Fruit fly (Drosophila melanogaster) whole organism, prepupa: ENCODE results near the gene Vha36-3.

ENCODE experiments used
- CG15336 ChIP-seq: fragments of 200-800 bp; sonication (Bioruptor generic); IDR thresholded peaks from 2 replicates; pipeline ENCODE4 v1.3.6; 2022; ENCODE audit warnings: missing biosample characterization, missing genetic modification characterization
- CG6163 ChIP-seq: fragments of 200-800 bp; sonication (Bioruptor generic); IDR thresholded peaks from 3 replicates; pipeline ENCODE4 v1.3.6; 2022; ENCODE audit warnings: missing biosample characterization, missing genetic modification characterization
- CG6854 ChIP-seq: fragments of 200-800 bp; sonication (Bioruptor generic); optimal IDR thresholded peaks from 2 replicates; lab custom pipeline; 2017; ENCODE audit warnings: missing biosample characterization, mild to moderate bottlenecking, missing genetic modification characterization
- Hr4 ChIP-seq: fragments of 200-800 bp; sonication (Bioruptor generic); optimal IDR thresholded peaks from 3 replicates; lab custom pipeline; 2016; ENCODE audit warnings: missing biosample characterization, missing genetic modification characterization
- salr ChIP-seq, 2 experiments: fragments of 200-800 bp; sonication (Bioruptor generic); optimal IDR thresholded peaks; 3 replicates each; lab custom pipeline; 2016 to 2018; ENCODE audit warnings: missing biosample characterization in 2 of 2, missing genetic modification characterization in 2 of 2, mild to moderate bottlenecking in 1 of 2
- spab ChIP-seq: fragments of 200-800 bp; sonication (Bioruptor generic); optimal IDR thresholded peaks from 2 replicates; lab custom pipeline; 2017; ENCODE audit warnings: missing biosample characterization, mild to moderate bottlenecking, missing genetic modification characterization, missing genetic modification reagents
- ss ChIP-seq, 2 experiments: fragments of 200-800 bp; sonication (Bioruptor generic); optimal IDR thresholded peaks; 2 replicates in 1 of 2; 3 replicates in 1 of 2; lab custom pipeline; 2017 to 2018; ENCODE audit warnings: mild to moderate bottlenecking in 2 of 2, missing biosample characterization in 2 of 2, missing genetic modification characterization in 2 of 2, moderate library complexity in 1 of 2
- svp ChIP-seq: fragments of 200-800 bp; sonication (Bioruptor generic); peaks from one replicate; lab custom pipeline; 2016; ENCODE audit warnings: missing biosample characterization, missing genetic modification characterization

dm6 chrX:2589446-2590038, 9.2 kb upstream of the Vha36-3 start:
- TF ChIP-seq CG15336 (GFP tag; lab: Robert Waterston, UW) (peak; percentile 95), ss (GFP tag; optimal IDR thresholded peaks at IDR 0.05; lab: Kevin White, UChicago) (peak; percentile 43 to 54), spab (GFP tag; lab: Kevin White, UChicago) (peak; percentile 65), CG6163 (GFP tag; lab: Robert Waterston, UW) (peak; percentile 96), salr (GFP tag; optimal IDR thresholded peaks at IDR 0.05; lab: Kevin White, UChicago) (peak; percentile 64 to 82), CG6854 (GFP tag; lab: Kevin White, UChicago) (peak; percentile 78), Hr4 (GFP tag; lab: Kevin White, UChicago) (peak; percentile 95), svp (GFP tag; lab: Kevin White, UChicago) (peak; percentile 97)
